Worm (Caenorhabditis elegans) whole organism, L4 larva: Measurements from ENCODE around the gene gldi-6.

Experiments used
- Y75B8A.6 ChIP-seq: fragments of 200-800 bp; sonication (Bioruptor generic); IDR thresholded peaks from 2 replicates; pipeline ENCODE4 v1.3.6; 2022; ENCODE audit warnings: missing genetic modification reagents, missing genetic modification characterization, missing compliant biosample characterization
- ZK337.2 ChIP-seq: fragments of 200-800 bp; sonication (Bioruptor generic); IDR thresholded peaks from 2 replicates; pipeline ENCODE4 v1.3.6; 2022; ENCODE audit warnings: missing genetic modification reagents, missing genetic modification characterization, missing compliant biosample characterization
- aha-1 ChIP-seq: fragments of 150-350 bp; peaks from one replicate; lab custom pipeline; 2014; ENCODE audit warnings: missing biosample characterization, missing genetic modification characterization
- cey-2 ChIP-seq: sonication (generic microtip); optimal IDR thresholded peaks from 3 replicates; lab custom pipeline; 2017; ENCODE audit warnings: missing genetic modification characterization, mild to moderate bottlenecking, missing compliant biosample characterization, antibody characterized with exemption, borderline replicate concordance; ENCODE audit not compliant: insufficient read depth
- daf-19 ChIP-seq: fragments of 200-800 bp; sonication (Bioruptor generic); conservative IDR thresholded peaks from 2 replicates; pipeline ENCODE4 v1.3.6; 2022; ENCODE audit warnings: missing genetic modification characterization, missing compliant biosample characterization
- hif-1 ChIP-seq, 2 experiments: sonication (generic microtip); optimal IDR thresholded peaks; 2 replicates each; lab custom pipeline; 2016 to 2017; ENCODE audit warnings: missing compliant biosample characterization in 2 of 2, missing genetic modification characterization in 2 of 2, missing genetic modification reagents in 2 of 2, missing genotype in 2 of 2, mild to moderate bottlenecking in 1 of 2
- jun-1 ChIP-seq: fragments of 150-350 bp; optimal IDR thresholded peaks from 2 replicates; lab custom pipeline; 2014; ENCODE audit warnings: missing biosample characterization, missing genetic modification reagents, missing genetic modification characterization
- lir-3 ChIP-seq: sonication (generic microtip); optimal IDR thresholded peaks from 2 replicates; lab custom pipeline; 2016; ENCODE audit warnings: mild to moderate bottlenecking, missing genetic modification characterization, missing compliant biosample characterization
- lsy-2 ChIP-seq, 2 experiments: fragments of 150-350 bp in 1 of 2; sonication (generic microtip) in 1 of 2; optimal IDR thresholded peaks; 2 replicates each; lab custom pipeline; 2014 to 2017; ENCODE audit warnings: missing biosample characterization in 2 of 2, missing genetic modification characterization in 2 of 2
- skn-1 ChIP-seq: fragments of 150-350 bp; optimal IDR thresholded peaks from 2 replicates; lab custom pipeline; 2014; ENCODE audit warnings: missing biosample characterization, missing genetic modification characterization
- snpc-4 ChIP-seq: fragments of 150-350 bp; optimal IDR thresholded peaks from 2 replicates; lab custom pipeline; 2014; ENCODE audit warnings: missing biosample characterization, missing genetic modification characterization

DNA sequence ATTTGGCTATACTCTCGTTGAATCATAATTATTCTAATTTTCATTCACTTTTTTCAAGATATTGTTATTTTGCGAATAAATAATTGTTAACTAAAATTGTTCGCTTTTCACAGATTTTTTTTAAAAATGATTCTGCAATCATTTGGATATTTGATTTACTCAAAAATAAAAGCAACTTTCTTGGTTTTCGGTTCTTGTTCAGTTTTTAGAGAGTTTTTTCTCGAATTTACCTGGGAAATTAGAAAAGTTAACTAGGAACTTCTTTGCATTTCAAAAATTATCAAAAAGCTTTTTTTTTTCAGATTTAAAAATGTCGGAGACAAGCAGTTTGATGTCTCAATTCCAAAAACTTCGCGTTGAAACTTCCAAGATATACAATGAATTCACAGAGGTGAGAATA is at the start of gene gldi-6, which contains the start of gene C16C8.20:
- TF ChIP-seq Y75B8A.6 (GFP tag; lab: Robert Waterston, UW) (no peak), hif-1 (tag; optimal IDR thresholded peaks at IDR 0.05; lab: Kevin White, UChicago) (no peak), lir-3 (no peak), ZK337.2 (GFP tag; lab: Robert Waterston, UW) (no peak), lsy-2 (tag; optimal IDR thresholded peaks at IDR 0.05; lab: Kevin White, UChicago) (no peak), aha-1 (tag; lab: Kevin White, UChicago) (no peak), cey-2 (no peak), daf-19 (GFP tag; lab: Robert Waterston, UW) (no peak), snpc-4 (tag; lab: Kevin White, UChicago) (no peak), skn-1 (tag; lab: Kevin White, UChicago) (no peak), jun-1 (tag; lab: Kevin White, UChicago) (no peak)
